Worm (Caenorhabditis elegans) whole organism, midembryonic: ENCODE measurements around the gene F13D12.5.

Source experiments
- T22C8.4 ChIP-seq: fragments of 200-800 bp; sonication (Bioruptor generic); IDR thresholded peaks from 2 replicates; pipeline ENCODE4 v1.3.6; 2022; ENCODE audit warnings: missing genetic modification characterization, missing compliant biosample characterization
- flt-1 ChIP-seq: fragments of 200-800 bp; sonication (Bioruptor generic); IDR thresholded peaks from 2 replicates; pipeline ENCODE4 v1.3.6; 2022; ENCODE audit warnings: missing genetic modification characterization, missing compliant biosample characterization
- klf-2 ChIP-seq: fragments of 200-800 bp; sonication (Bioruptor generic); conservative IDR thresholded peaks from 2 replicates; pipeline ENCODE4 v1.3.6; 2022; ENCODE audit warnings: missing genetic modification reagents, missing genetic modification characterization, missing compliant biosample characterization
- med-1 ChIP-seq: sonication (generic microtip); optimal IDR thresholded peaks from 2 replicates; lab custom pipeline; 2017; ENCODE audit warnings: missing genetic modification characterization, mild to moderate bottlenecking, missing compliant biosample characterization, antibody characterized with exemption, missing genetic modification reagents; ENCODE audit not compliant: insufficient read depth
- ref-1 ChIP-seq: fragments of 200-800 bp; sonication (Bioruptor generic); conservative IDR thresholded peaks from 2 replicates; pipeline ENCODE4 v1.3.6; 2022; ENCODE audit warnings: missing genetic modification reagents, missing genetic modification characterization, missing compliant biosample characterization
- tab-1 ChIP-seq: fragments of 200-800 bp; sonication (Bioruptor generic); IDR thresholded peaks from 2 replicates; pipeline ENCODE4 v1.3.6; 2022; ENCODE audit warnings: missing genetic modification characterization, missing compliant biosample characterization
- ztf-23 ChIP-seq: fragments of 200-800 bp; sonication (Bioruptor generic); IDR thresholded peaks from 2 replicates; pipeline ENCODE4 v1.3.6; 2022; ENCODE audit warnings: missing genetic modification reagents, missing genetic modification characterization, missing compliant biosample characterization
- ztf-29 ChIP-seq: fragments of 200-800 bp; sonication (Bioruptor generic); IDR thresholded peaks from 2 replicates; pipeline ENCODE4 v1.3.6; 2022; ENCODE audit warnings: missing genetic modification reagents, missing genetic modification characterization, missing compliant biosample characterization

- TF ChIP-seq ref-1: no peak
- TF ChIP-seq T22C8.4 (GFP tag; lab: Robert Waterston, UW): no peak
- no peak for TF ChIP-seq flt-1 (GFP tag; lab: Robert Waterston, UW)
- no peak for TF ChIP-seq tab-1 (GFP tag; lab: Robert Waterston, UW)
- TF ChIP-seq klf-2 (GFP tag; lab: Robert Waterston, UW): no peak
- no peak for TF ChIP-seq med-1 (GFP tag; lab: Kevin White, UChicago)
- no peak for TF ChIP-seq ztf-29 (GFP tag; lab: Robert Waterston, UW)
- no peak for TF ChIP-seq ztf-23 (GFP tag; lab: Robert Waterston, UW)
These were observed 30.7 kb upstream of the F13D12.5 start, which contains the start of gene xpf-1 for ce11 chrII:11695945-11696270.
